Fruit fly (Drosophila melanogaster): Measurements from ENCODE around the gene vri.

Gene vri

dm6 chr2L:5245363-5245892 lies 43.3 kb upstream of the vri start (continued):
- TF ChIP-seq Dfd (GFP tag; optimal IDR thresholded peaks at IDR 0.05) (no peak), tio (GFP tag; optimal IDR thresholded peaks at IDR 0.05) (no peak), Deaf1 (tag; optimal IDR thresholded peaks at IDR 0.05) (no peak), repo (GFP tag; optimal IDR thresholded peaks at IDR 0.05) (no peak), ato (GFP tag; IDR thresholded peaks at IDR 0.05; ENCODE audit: partially characterized antibody) (no peak), pho (GFP tag; optimal IDR thresholded peaks at IDR 0.05) (no peak), CG9727 (GFP tag; optimal IDR thresholded peaks at IDR 0.05) (peak; percentile 38), pros (GFP tag; optimal IDR thresholded peaks at IDR 0.05) (no peak), CG12942 (GFP tag; optimal IDR thresholded peaks at IDR 0.05) (no peak), Poxn (GFP tag; IDR thresholded peaks at IDR 0.05) (no peak), CG33557 (GFP tag; optimal IDR thresholded peaks at IDR 0.05) (no peak), vnd (GFP tag; IDR thresholded peaks at IDR 0.05; ENCODE audit: partially characterized antibody) (no peak), sug (tag; optimal IDR thresholded peaks at IDR 0.05) (no peak), jumu (GFP tag; optimal IDR thresholded peaks at IDR 0.05) (no peak), CG10979 (tag; optimal IDR thresholded peaks at IDR 0.05) (peak; percentile 74), Hr3 (GFP tag; optimal IDR thresholded peaks at IDR 0.05) (peak; percentile 26), Usf (GFP tag; optimal IDR thresholded peaks at IDR 0.05) (no peak), br (optimal IDR thresholded peaks at IDR 0.05) (no peak), CG3847 (GFP tag; IDR thresholded peaks at IDR 0.05) (no peak), Dbx (GFP tag; IDR thresholded peaks at IDR 0.05) (no peak), Aef1 (GFP tag; IDR thresholded peaks at IDR 0.05) (no peak), CG10209 (GFP tag; optimal IDR thresholded peaks at IDR 0.05) (peak; percentile 22), CG12659 (GFP tag; optimal IDR thresholded peaks at IDR 0.05) (peak; percentile 6), CG17328 (GFP tag; IDR thresholded peaks at IDR 0.05) (peak; percentile 68), CG34376 (GFP tag; optimal IDR thresholded peaks at IDR 0.05) (no peak), CG2199 (GFP tag; IDR thresholded peaks at IDR 0.05) (peak; percentile 80; the same call in 2 of the 3 replicates), CG16779 (GFP tag; IDR thresholded peaks at IDR 0.05) (no peak), CG9437 (GFP tag; optimal IDR thresholded peaks at IDR 0.05) (no peak), CG11723 (GFP tag; optimal IDR thresholded peaks at IDR 0.05) (no peak), CG10543 (GFP tag; optimal IDR thresholded peaks at IDR 0.05) (no peak), ewg (GFP tag; optimal IDR thresholded peaks at IDR 0.05) (peak; percentile 33), Hand (GFP tag; optimal IDR thresholded peaks at IDR 0.05) (no peak), CG8359 (GFP tag; optimal IDR thresholded peaks at IDR 0.05; ENCODE audit: borderline replicate concordance) (peak; percentile 55), CG4854 (GFP tag; optimal IDR thresholded peaks at IDR 0.05) (no peak), D19A (tag; optimal IDR thresholded peaks at IDR 0.05) (peak; percentile 40), aop (GFP tag; IDR thresholded peaks at IDR 0.05) (no peak), unc-4 (GFP tag; IDR thresholded peaks at IDR 0.05; ENCODE audit: partially characterized antibody) (no peak), Gsc (GFP tag; IDR thresholded peaks at IDR 0.05) (no peak; the same call in 1 of the 2 replicates), CG11085 (GFP tag; IDR thresholded peaks at IDR 0.05) (no peak), CG13624 (GFP tag; optimal IDR thresholded peaks at IDR 0.05) (no peak), CG1233 (GFP tag; optimal IDR thresholded peaks at IDR 0.05) (peak; percentile 42), CG5953 (GFP tag; IDR thresholded peaks at IDR 0.05) (no peak), CG10321 (GFP tag; IDR thresholded peaks at IDR 0.05) (no peak), cato (GFP tag; optimal IDR thresholded peaks at IDR 0.05; ENCODE audit: borderline replicate concordance) (peak; percentile 9), CG7963 (GFP tag; IDR thresholded peaks at IDR 0.05; ENCODE audit: partially characterized antibody) (no peak), otp (GFP tag; IDR thresholded peaks at IDR 0.05) (0 out of 3 replicates have a peak, but pooled peaks have one; percentile 34), CG10565 (GFP tag; optimal IDR thresholded peaks at IDR 0.05) (no peak), dysf (GFP tag; IDR thresholded peaks at IDR 0.05) (no peak; the same call in 2 of the 3 replicates), crp (GFP tag; optimal IDR thresholded peaks at IDR 0.05) (no peak), grau (tag; optimal IDR thresholded peaks at IDR 0.05) (peak; percentile 25), CG34224 (GFP tag; IDR thresholded peaks at IDR 0.05; ENCODE audit: partially characterized antibody) (no peak)

Data from whole organism, embryonic.